Fruit fly (Drosophila melanogaster): ENCODE data around the gene CG5968.

- TF ChIP-seq CG8478 (optimal IDR thresholded peaks at IDR 0.05) = no peak
- no peak for TF ChIP-seq CTCF (optimal IDR thresholded peaks at IDR 0.05)
These were observed 4.0 kb downstream of the CG5968 start for dm6 chr2L:16545772-16546171.
